Fruit fly (Drosophila melanogaster): Measurements from ENCODE around the gene Cyp28a5.
A peak's percentile ranks its signal among the peaks of the same experiment; 100 is the strongest.

Gene Cyp28a5

dm6 chr2L:14024051-14024745 is 47.1 kb downstream of the Cyp28a5 start:
- TF ChIP-seq CG5204 (GFP tag; optimal IDR thresholded peaks at IDR 0.05) (peak; percentile 91), Mnt (GFP tag; optimal IDR thresholded peaks at IDR 0.05) (peak; percentile 76), bab1 (GFP tag; optimal IDR thresholded peaks at IDR 0.05) (no peak), Hr96 (GFP tag; optimal IDR thresholded peaks at IDR 0.05) (peak; percentile 94), CG7045 (GFP tag; optimal IDR thresholded peaks at IDR 0.05) (peak; percentile 97), CG12768 (GFP tag; optimal IDR thresholded peaks at IDR 0.05) (peak; percentile 95), CG14711 (tag; optimal IDR thresholded peaks at IDR 0.05) (peak; percentile 86), CG33017 (tag; optimal IDR thresholded peaks at IDR 0.05) (peak; percentile 83), cnc (optimal IDR thresholded peaks at IDR 0.05) (no peak), CG11617 (GFP tag; optimal IDR thresholded peaks at IDR 0.05) (peak; percentile 82), CG7101 (tag; optimal IDR thresholded peaks at IDR 0.05) (peak; percentile 94), ovo (GFP tag; optimal IDR thresholded peaks at IDR 0.05) (peak; percentile 97), kay (GFP tag; ENCODE audit: borderline replicate concordance) (peak; percentile 98), cic (GFP tag; optimal IDR thresholded peaks at IDR 0.05) (peak; percentile 96), toe (GFP tag; optimal IDR thresholded peaks at IDR 0.05) (peak; percentile 85), CG1620 (GFP tag; optimal IDR thresholded peaks at IDR 0.05) (peak; percentile 90), Crg-1 (GFP tag; optimal IDR thresholded peaks at IDR 0.05) (peak; percentile 98), Clk (GFP tag; optimal IDR thresholded peaks at IDR 0.05) (peak; percentile 91), tj (GFP tag; optimal IDR thresholded peaks at IDR 0.05) (peak; percentile 62), pad (GFP tag; optimal IDR thresholded peaks at IDR 0.05) (peak; percentile 89)

dm6 chr2L:14024746-14025105 is 47.6 kb downstream of the Cyp28a5 start:
- TF ChIP-seq CG5204 (GFP tag; optimal IDR thresholded peaks at IDR 0.05) (no peak), CG1620 (GFP tag; optimal IDR thresholded peaks at IDR 0.05) (no peak), cic (GFP tag; optimal IDR thresholded peaks at IDR 0.05) (no peak)

dm6 chr2L:14025485-14025933 is 48.4 kb downstream of the Cyp28a5 start:
- no peak for TF ChIP-seq CG11617 (GFP tag; optimal IDR thresholded peaks at IDR 0.05)
- TF ChIP-seq Crg-1 (GFP tag; optimal IDR thresholded peaks at IDR 0.05) = no peak
- no peak for TF ChIP-seq cnc (optimal IDR thresholded peaks at IDR 0.05)
- TF ChIP-seq ovo (GFP tag; optimal IDR thresholded peaks at IDR 0.05) = no peak
- TF ChIP-seq tj (GFP tag; optimal IDR thresholded peaks at IDR 0.05) = no peak
- TF ChIP-seq Clk (GFP tag; optimal IDR thresholded peaks at IDR 0.05) = no peak
- TF ChIP-seq CG12768 (GFP tag; optimal IDR thresholded peaks at IDR 0.05) = no peak

dm6 chr2L:14026778-14027177 is 49.7 kb downstream of the Cyp28a5 start, which contains the start of gene hll:
Gene hll, plus strand, starts transcription at chr2L:14027001.
- TF ChIP-seq CG1620 (GFP tag; optimal IDR thresholded peaks at IDR 0.05) (no peak), bab1 (GFP tag; optimal IDR thresholded peaks at IDR 0.05) (no peak), ovo (GFP tag; optimal IDR thresholded peaks at IDR 0.05) (no peak), Mnt (GFP tag; optimal IDR thresholded peaks at IDR 0.05) (no peak)
